Worm (Caenorhabditis elegans) whole organism, L1 larva: Measurements from ENCODE around the gene cdc-42.
A peak's percentile ranks its signal among the peaks of the same experiment; 100 is the strongest.

Experiments
- C04F5.9 ChIP-seq: sonication (generic microtip); optimal IDR thresholded peaks from 2 replicates; lab custom pipeline; 2016; ENCODE audit warnings: missing genetic modification characterization, missing compliant biosample characterization
- C34B4.2 ChIP-seq: sonication (generic microtip); optimal IDR thresholded peaks from 2 replicates; lab custom pipeline; 2017; ENCODE audit warnings: mild to moderate bottlenecking, missing genetic modification characterization, missing compliant biosample characterization
- Y116A8C.19 ChIP-seq: sonication (generic microtip); optimal IDR thresholded peaks from 2 replicates; lab custom pipeline; 2016; ENCODE audit warnings: missing compliant biosample characterization, missing genetic modification characterization, borderline replicate concordance
- aha-1 ChIP-seq: fragments of 150-350 bp; optimal IDR thresholded peaks from 2 replicates; lab custom pipeline; 2014; ENCODE audit warnings: missing biosample characterization, missing genetic modification characterization
- aly-2 ChIP-seq: fragments of 150-350 bp; optimal IDR thresholded peaks from 2 replicates; lab custom pipeline; 2014; ENCODE audit warnings: missing biosample characterization, missing genetic modification characterization
- ama-1 ChIP-seq: fragments of 150-350 bp; optimal IDR thresholded peaks from 2 replicates; lab custom pipeline; 2014
- blmp-1 ChIP-seq: fragments of 150-350 bp; optimal IDR thresholded peaks from 2 replicates; lab custom pipeline; 2014; ENCODE audit warnings: missing biosample characterization, missing genetic modification characterization
- ceh-63 ChIP-seq: fragments of 200-800 bp; sonication (Bioruptor generic); optimal IDR thresholded peaks from 2 replicates; lab custom pipeline; 2018; ENCODE audit warnings: mild to moderate bottlenecking, missing genetic modification characterization, missing compliant biosample characterization
- efl-1 ChIP-seq, 4 experiments: fragments of 150-350 bp; optimal IDR thresholded peaks in 3 of 4; peaks in 1 of 4; 1 replicate in 1 of 4; 2 replicates in 3 of 4; lab custom pipeline; 2014; ENCODE audit warnings: missing biosample characterization in 2 of 4, missing genetic modification characterization in 2 of 4, missing genetic modification reagents in 2 of 4
- egl-13 ChIP-seq: sonication (generic microtip); optimal IDR thresholded peaks from 2 replicates; lab custom pipeline; 2016; ENCODE audit warnings: missing genotype, missing genetic modification reagents, missing genetic modification characterization, missing compliant biosample characterization
- egl-27 ChIP-seq, 2 experiments: fragments of 150-350 bp in 1 of 2; sonication (generic microtip); optimal IDR thresholded peaks; 3 replicates each; lab custom pipeline; 2017 to 2018; ENCODE audit warnings: missing biosample characterization in 2 of 2, missing genetic modification characterization in 2 of 2, missing genetic modification reagents in 2 of 2
- elt-2 ChIP-seq: sonication (generic microtip); optimal IDR thresholded peaks from 2 replicates; lab custom pipeline; 2016; ENCODE audit warnings: missing genetic modification characterization, mild to moderate bottlenecking, inconsistent platforms, missing compliant biosample characterization, missing genetic modification reagents
- ets-5 ChIP-seq: fragments of 200-800 bp; sonication (Bioruptor generic); IDR thresholded peaks from 2 replicates; pipeline ENCODE4 v1.3.6; 2022; ENCODE audit warnings: missing genetic modification characterization, missing compliant biosample characterization
- hlh-17 ChIP-seq: fragments of 200-800 bp; sonication (Bioruptor generic); optimal IDR thresholded peaks from 2 replicates; lab custom pipeline; 2018; ENCODE audit warnings: missing genetic modification characterization, mild to moderate bottlenecking, missing compliant biosample characterization, moderate library complexity, borderline replicate concordance
- jun-1 ChIP-seq: fragments of 150-350 bp; optimal IDR thresholded peaks from 2 replicates; lab custom pipeline; 2014; ENCODE audit warnings: missing biosample characterization, missing genetic modification reagents, missing genetic modification characterization
- lin-13 ChIP-seq: fragments of 150-350 bp; optimal IDR thresholded peaks from 2 replicates; lab custom pipeline; 2014; ENCODE audit warnings: missing biosample characterization, missing genetic modification reagents, missing genetic modification characterization
- lin-14 ChIP-seq: fragments of 200-800 bp; sonication (Bioruptor generic); optimal IDR thresholded peaks from 2 replicates; lab custom pipeline; 2018; ENCODE audit warnings: mild to moderate bottlenecking, missing genetic modification characterization, moderate library complexity, missing compliant biosample characterization
- lin-39 ChIP-seq: fragments of 150-350 bp; optimal IDR thresholded peaks from 2 replicates; lab custom pipeline; 2014; ENCODE audit warnings: missing biosample characterization, missing genetic modification reagents, missing genetic modification characterization
- lsy-2 ChIP-seq, 2 experiments: fragments of 150-350 bp; optimal IDR thresholded peaks; 2 replicates each; lab custom pipeline; 2014; ENCODE audit warnings: missing biosample characterization in 2 of 2, missing genetic modification characterization in 2 of 2
- mdl-1 ChIP-seq, 2 experiments: fragments of 150-350 bp; optimal IDR thresholded peaks; 2 replicates each; lab custom pipeline; 2014 to 2017; ENCODE audit warnings: missing biosample characterization in 2 of 2, missing genetic modification characterization in 2 of 2, inconsistent platforms in 1 of 2
- mef-2 ChIP-seq: fragments of 150-350 bp; optimal IDR thresholded peaks from 2 replicates; lab custom pipeline; 2014; ENCODE audit warnings: missing biosample characterization, missing genetic modification characterization
- mep-1 ChIP-seq: fragments of 150-350 bp; optimal IDR thresholded peaks from 2 replicates; lab custom pipeline; 2014; ENCODE audit warnings: missing biosample characterization, missing genetic modification characterization
- nhr-11 ChIP-seq: fragments of 150-350 bp; optimal IDR thresholded peaks from 2 replicates; lab custom pipeline; 2014; ENCODE audit warnings: missing biosample characterization, missing genetic modification characterization
- nhr-12 ChIP-seq: sonication (generic microtip); optimal IDR thresholded peaks from 2 replicates; lab custom pipeline; 2017; ENCODE audit warnings: missing biosample characterization, missing genetic modification characterization
- nhr-19 ChIP-seq: fragments of 200-800 bp; sonication (Bioruptor generic); conservative IDR thresholded peaks from 2 replicates; pipeline ENCODE4 v1.3.6; 2022; ENCODE audit warnings: missing genetic modification characterization, missing compliant biosample characterization
- nhr-20 ChIP-seq: sonication (generic microtip); optimal IDR thresholded peaks from 2 replicates; lab custom pipeline; 2016; ENCODE audit warnings: mild to moderate bottlenecking, missing genetic modification characterization, missing compliant biosample characterization
- nhr-71 ChIP-seq: sonication (generic microtip); optimal IDR thresholded peaks from 2 replicates; lab custom pipeline; 2016; ENCODE audit warnings: mild to moderate bottlenecking, missing genetic modification characterization, moderate library complexity, missing compliant biosample characterization
- pax-3 ChIP-seq: fragments of 200-800 bp; sonication (Bioruptor generic); optimal IDR thresholded peaks from 2 replicates; lab custom pipeline; 2018; ENCODE audit warnings: mild to moderate bottlenecking, missing genetic modification characterization, moderate library complexity, missing compliant biosample characterization
- pqm-1 ChIP-seq: sonication (generic microtip); optimal IDR thresholded peaks from 3 replicates; lab custom pipeline; 2017; ENCODE audit warnings: missing biosample characterization, missing genetic modification characterization
- rnt-1 ChIP-seq: sonication (generic microtip); optimal IDR thresholded peaks from 2 replicates; lab custom pipeline; 2016; ENCODE audit warnings: mild to moderate bottlenecking, missing genetic modification characterization, moderate library complexity, missing compliant biosample characterization
- sup-37 ChIP-seq: fragments of 200-800 bp; sonication (Bioruptor generic); optimal IDR thresholded peaks from 2 replicates; lab custom pipeline; 2018; ENCODE audit warnings: mild to moderate bottlenecking, missing genetic modification characterization, missing compliant biosample characterization
- swsn-7 ChIP-seq: sonication (generic microtip); optimal IDR thresholded peaks from 2 replicates; lab custom pipeline; 2016; ENCODE audit warnings: missing genetic modification characterization, missing compliant biosample characterization
- tbx-2 ChIP-seq: sonication (generic microtip); optimal IDR thresholded peaks from 2 replicates; lab custom pipeline; 2016; ENCODE audit warnings: missing genetic modification characterization, missing compliant biosample characterization
- unc-130 ChIP-seq: fragments of 150-350 bp; optimal IDR thresholded peaks from 2 replicates; lab custom pipeline; 2017; ENCODE audit warnings: missing biosample characterization, missing genetic modification characterization, inconsistent platforms
- unc-62 ChIP-seq: fragments of 150-350 bp; optimal IDR thresholded peaks from 2 replicates; lab custom pipeline; 2014; ENCODE audit warnings: missing biosample characterization, missing genetic modification reagents, missing genetic modification characterization
- unc-86 ChIP-seq: sonication (generic microtip); optimal IDR thresholded peaks from 2 replicates; lab custom pipeline; 2016; ENCODE audit warnings: missing genetic modification characterization, missing compliant biosample characterization
- unc-98 ChIP-seq: fragments of 200-800 bp; sonication (Bioruptor generic); IDR thresholded peaks from 2 replicates; pipeline ENCODE4 v1.3.6; 2022; ENCODE audit warnings: missing genetic modification characterization, missing compliant biosample characterization
- vab-15 ChIP-seq: sonication (generic microtip); optimal IDR thresholded peaks from 2 replicates; lab custom pipeline; 2017; ENCODE audit warnings: missing genotype, mild to moderate bottlenecking, missing genetic modification characterization, missing compliant biosample characterization
- xbp-1 ChIP-seq: sonication (generic microtip); optimal IDR thresholded peaks from 2 replicates; lab custom pipeline; 2016; ENCODE audit warnings: missing genetic modification characterization, missing compliant biosample characterization
- zip-4 ChIP-seq: fragments of 200-800 bp; sonication (Bioruptor generic); optimal IDR thresholded peaks from 2 replicates; lab custom pipeline; 2018; ENCODE audit warnings: mild to moderate bottlenecking, missing genetic modification characterization, moderate library complexity, missing compliant biosample characterization

Gene cdc-42

DNA sequence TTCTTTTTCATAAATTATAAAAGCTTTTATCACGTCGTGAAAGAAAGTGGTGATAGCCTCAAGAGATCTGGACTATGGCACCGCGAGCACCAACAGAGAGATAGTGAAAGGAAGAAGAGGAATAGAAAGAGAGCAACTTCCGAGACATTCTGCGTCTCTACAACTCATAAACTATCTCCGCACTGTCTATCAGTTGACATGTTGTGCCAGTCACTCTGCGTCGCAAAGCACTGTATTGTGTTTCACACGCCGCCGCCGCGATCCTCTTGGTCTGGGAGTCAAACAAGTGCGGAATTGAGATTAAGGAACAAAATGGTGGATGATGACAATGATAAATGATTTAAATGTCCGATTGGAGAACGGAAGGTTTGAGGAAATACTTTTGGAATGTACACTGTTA, 7.2 kb downstream of the cdc-42 start:
- no peak for TF ChIP-seq pax-3 (tag; lab: Kevin White, UChicago)
- no peak for TF ChIP-seq ama-1 (lab: Kevin White, UChicago)
- TF ChIP-seq vab-15 (tag; lab: Kevin White, UChicago): no peak
- no peak for TF ChIP-seq sup-37 (GFP tag; lab: Kevin White, UChicago)
- TF ChIP-seq nhr-19 (GFP tag; lab: Robert Waterston, UW): no peak
- TF ChIP-seq jun-1 (tag; lab: Kevin White, UChicago): peak; percentile 26
- peak; percentile 43 for TF ChIP-seq lin-14 (GFP tag; lab: Kevin White, UChicago)
- peak; percentile 21 for TF ChIP-seq swsn-7 (tag; lab: Kevin White, UChicago)
- TF ChIP-seq nhr-11 (tag; lab: Kevin White, UChicago): no peak
- TF ChIP-seq hlh-17 (GFP tag; lab: Kevin White, UChicago): no peak
- TF ChIP-seq rnt-1 (tag; lab: Kevin White, UChicago): peak; percentile 58
- peak; percentile 29 for TF ChIP-seq tbx-2 (tag; lab: Kevin White, UChicago)
- no peak for TF ChIP-seq egl-27 (tag; optimal IDR thresholded peaks at IDR 0.05; lab: Kevin White, UChicago)
- TF ChIP-seq xbp-1 (tag; lab: Kevin White, UChicago): no peak
- TF ChIP-seq ets-5 (GFP tag; lab: Robert Waterston, UW): no peak
- no peak for TF ChIP-seq nhr-20 (tag; lab: Kevin White, UChicago)
- no peak for TF ChIP-seq zip-4
- no peak for TF ChIP-seq lin-39 (tag; lab: Kevin White, UChicago)
- TF ChIP-seq Y116A8C.19 (tag; lab: Kevin White, UChicago): no peak
- peak; percentile 37 for TF ChIP-seq blmp-1 (tag; lab: Kevin White, UChicago)
- TF ChIP-seq egl-13: no peak
- no peak for TF ChIP-seq C04F5.9 (tag; lab: Kevin White, UChicago)
- no peak for TF ChIP-seq unc-130 (tag; lab: Kevin White, UChicago)
- peak in 1 of 2 experiments; percentile 1 for TF ChIP-seq mdl-1 (tag; optimal IDR thresholded peaks at IDR 0.05; lab: Kevin White, UChicago)
- TF ChIP-seq lsy-2 (tag; optimal IDR thresholded peaks at IDR 0.05; lab: Kevin White, UChicago): no peak
- no peak for TF ChIP-seq lin-13 (GFP tag; lab: Kevin White, UChicago)
- peak; percentile 35 for TF ChIP-seq nhr-71 (tag; lab: Kevin White, UChicago)
- no peak for TF ChIP-seq aha-1 (tag; lab: Kevin White, UChicago)
- TF ChIP-seq efl-1 (optimal IDR thresholded peaks at IDR 0.05; lab: Kevin White, UChicago): peak; percentile 3 to 24
- peak in 1 of 2 experiments; percentile 12 for TF ChIP-seq efl-1 (GFP tag; optimal IDR thresholded peaks at IDR 0.05 in 1 of 2; lab: Kevin White, UChicago)
- TF ChIP-seq elt-2: peak; percentile 48
- no peak for TF ChIP-seq nhr-12 (tag; lab: Kevin White, UChicago)

DNA sequence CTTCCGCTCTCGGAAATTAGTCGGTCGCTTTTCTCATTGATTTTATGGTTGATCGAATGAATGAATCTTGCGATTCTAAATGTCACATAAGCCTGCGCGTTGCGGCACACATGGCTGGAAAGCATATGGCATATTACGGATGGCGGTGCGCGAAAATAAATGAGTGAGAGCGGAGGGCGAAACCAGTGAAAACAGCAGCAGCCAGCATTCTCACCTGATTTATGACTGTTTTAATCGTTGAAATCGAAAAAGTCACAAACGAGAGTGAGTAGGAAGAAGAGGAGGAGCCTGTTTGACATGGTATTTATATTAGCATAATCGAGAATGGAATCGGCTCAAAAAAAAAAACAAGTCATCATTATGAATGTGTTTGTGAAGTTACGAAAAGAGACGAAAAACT, 8.0 kb downstream of the cdc-42 start:
- no peak for TF ChIP-seq ceh-63
- TF ChIP-seq unc-62 (GFP tag; lab: Kevin White, UChicago): no peak
- TF ChIP-seq blmp-1 (tag; lab: Kevin White, UChicago): peak; percentile 90
- TF ChIP-seq unc-98: no peak
- peak; percentile 3 for TF ChIP-seq lin-14 (GFP tag; lab: Kevin White, UChicago)
- TF ChIP-seq C34B4.2 (tag; lab: Kevin White, UChicago): no peak
- no peak for TF ChIP-seq aly-2
- TF ChIP-seq mep-1 (tag; lab: Kevin White, UChicago): no peak
- TF ChIP-seq, all 84 proteins: peak for 2

DNA sequence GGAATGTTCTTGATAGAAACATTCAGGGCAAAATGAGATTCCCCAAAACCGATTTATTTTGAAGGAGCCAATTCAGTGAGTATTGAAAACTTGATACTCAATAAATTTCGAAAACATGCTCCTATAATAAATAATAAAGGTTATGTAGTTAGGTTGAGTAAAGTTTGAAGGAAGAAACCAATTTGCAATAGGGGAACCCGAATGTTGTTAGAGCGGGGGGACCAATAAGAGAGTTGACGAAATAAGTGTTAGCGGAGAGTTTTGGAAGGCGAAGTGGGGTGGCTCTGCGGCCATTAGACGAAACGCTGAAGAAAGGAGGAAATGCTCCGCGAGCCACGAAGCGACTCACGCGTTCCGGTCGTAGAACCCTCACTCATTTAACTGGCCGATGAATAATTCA, 8.7 kb downstream of the cdc-42 start:
- TF ChIP-seq pqm-1 (tag; lab: Kevin White, UChicago) (no peak), mef-2 (tag; lab: Kevin White, UChicago) (no peak), lin-14 (GFP tag; lab: Kevin White, UChicago) (peak; percentile 19), unc-86 (tag; lab: Kevin White, UChicago) (peak; percentile 53)
